Fruit fly (Drosophila melanogaster): ENCODE data around the gene CG18063.

Gene CG18063

DNA sequence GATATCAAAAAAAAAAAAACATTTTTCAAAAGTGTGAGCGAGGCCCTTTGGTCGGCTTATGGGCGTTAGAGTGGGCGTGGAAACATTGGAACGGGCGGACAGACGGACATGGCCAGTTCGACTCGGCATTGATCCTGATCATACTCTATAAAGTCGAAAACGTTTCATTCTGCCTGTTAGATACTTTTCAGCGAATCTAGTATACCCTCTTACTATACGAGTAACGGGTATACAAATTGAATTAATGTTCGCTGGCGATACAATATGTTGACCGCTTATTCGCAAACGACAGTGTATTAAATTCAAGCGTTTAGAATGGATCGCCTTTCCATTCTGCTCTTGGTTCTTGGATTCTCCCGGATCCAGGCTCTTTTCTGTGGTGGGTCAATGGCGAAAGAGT lies 34.6 kb upstream of the CG18063 start, which contains the start of gene CG4793:
Gene CG4793, plus strand, starts transcription at position 301 of the 400 bp plus-strand sequence.
- peak; percentile 62 for TF ChIP-seq pan (optimal IDR thresholded peaks at IDR 0.05)
- TF ChIP-seq EcR (GFP tag; optimal IDR thresholded peaks at IDR 0.05), result no peak

DNA sequence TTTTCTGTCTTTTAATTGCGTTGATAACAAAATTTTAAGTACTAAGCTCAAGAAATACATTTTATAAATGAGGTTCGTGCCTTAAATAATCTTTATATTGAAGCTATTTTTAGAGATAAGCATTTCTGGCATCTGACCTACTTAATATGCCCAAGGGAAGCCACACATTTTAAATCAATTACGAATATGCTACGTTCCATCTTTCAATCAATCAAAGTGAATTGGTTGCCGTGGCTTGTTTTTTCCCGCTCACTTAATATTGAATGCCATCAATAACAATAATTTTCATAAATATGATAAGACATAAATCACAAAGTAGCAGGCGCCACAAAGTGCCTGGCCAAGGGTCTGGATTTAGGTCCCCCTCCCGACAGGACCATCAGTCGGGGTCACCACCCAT lies 21.5 kb upstream of the CG18063 start:
- TF ChIP-seq psq (optimal IDR thresholded peaks at IDR 0.05) (no peak), EcR (GFP tag; optimal IDR thresholded peaks at IDR 0.05) (no peak), CG8478 (optimal IDR thresholded peaks at IDR 0.05) (no peak)

dm6 chr2L:15941141-15941540 lies 16.5 kb upstream of the CG18063 start, which contains the start of gene CG12448:
TSS of gene CG12448 (plus strand) at chr2L:15941441.
- no peak for TF ChIP-seq psq (optimal IDR thresholded peaks at IDR 0.05)
- TF ChIP-seq CG8478 (optimal IDR thresholded peaks at IDR 0.05), result no peak
- TF ChIP-seq pan (optimal IDR thresholded peaks at IDR 0.05), result no peak
- no peak for TF ChIP-seq Dll (optimal IDR thresholded peaks at IDR 0.05)
- TF ChIP-seq EcR (GFP tag; optimal IDR thresholded peaks at IDR 0.05), result no peak
- no peak for TF ChIP-seq usp (GFP tag; optimal IDR thresholded peaks at IDR 0.05)

dm6 chr2L:15949457-15949856 lies 8.2 kb upstream of the CG18063 start:
- TF ChIP-seq CG8478 (optimal IDR thresholded peaks at IDR 0.05) (no peak), pan (optimal IDR thresholded peaks at IDR 0.05) (no peak), Dll (optimal IDR thresholded peaks at IDR 0.05) (no peak), usp (GFP tag; optimal IDR thresholded peaks at IDR 0.05) (no peak), EcR (GFP tag; optimal IDR thresholded peaks at IDR 0.05) (no peak), psq (optimal IDR thresholded peaks at IDR 0.05) (no peak)

DNA sequence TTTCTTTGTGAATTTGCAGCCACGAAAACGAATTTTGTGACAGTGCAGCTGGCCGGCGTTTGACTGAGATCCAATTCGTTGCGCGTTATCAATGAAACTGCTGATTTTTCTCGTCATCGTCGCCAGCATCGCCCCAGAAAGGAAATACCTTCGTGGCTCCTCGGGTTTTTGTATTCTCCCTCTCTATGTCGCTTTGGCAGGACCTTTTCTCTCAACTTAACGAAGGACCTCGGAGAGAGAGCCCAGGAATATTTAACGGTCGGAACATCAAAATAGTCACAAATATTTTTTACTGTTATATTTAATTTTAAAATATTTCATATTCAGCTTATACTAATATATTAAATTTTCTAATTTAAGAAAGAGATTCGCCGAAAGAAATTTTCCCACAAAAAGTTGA lies 4.7 kb downstream of the CG18063 start, which contains the start of gene beat-Ib:
Gene beat-Ib, minus strand, starts transcription at position 101 of the 400 bp plus-strand sequence.
- TF ChIP-seq psq (optimal IDR thresholded peaks at IDR 0.05) (no peak), CG8478 (optimal IDR thresholded peaks at IDR 0.05) (no peak), usp (GFP tag; optimal IDR thresholded peaks at IDR 0.05) (no peak), pan (optimal IDR thresholded peaks at IDR 0.05) (no peak), Dll (optimal IDR thresholded peaks at IDR 0.05) (no peak), EcR (GFP tag; optimal IDR thresholded peaks at IDR 0.05) (no peak)

DNA sequence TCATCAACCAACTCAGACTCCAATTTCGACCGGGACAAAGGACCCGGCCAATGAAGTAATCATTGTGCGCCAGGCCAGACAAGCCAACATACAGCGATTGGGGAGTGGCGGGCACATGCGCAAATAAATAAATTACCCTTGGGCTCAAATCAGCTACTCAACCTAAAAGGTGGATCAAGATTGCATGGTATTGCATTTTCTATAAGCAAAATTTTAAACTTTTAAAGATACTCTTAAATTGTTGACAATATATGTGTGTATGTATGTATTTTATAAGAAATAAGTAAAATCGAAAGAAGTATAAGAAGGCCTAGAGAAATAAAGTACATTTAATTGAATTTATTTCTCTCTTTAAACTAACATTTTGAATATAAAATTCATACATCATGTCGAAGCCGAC lies 21.5 kb downstream of the CG18063 start, which contains the start of gene CG10839:
Gene CG10839, plus strand, starts transcription at position 301 of the 400 bp plus-strand sequence.
- no peak for TF ChIP-seq usp (GFP tag; optimal IDR thresholded peaks at IDR 0.05)
- no peak for TF ChIP-seq EcR (GFP tag; optimal IDR thresholded peaks at IDR 0.05)
- TF ChIP-seq Dll (optimal IDR thresholded peaks at IDR 0.05), result no peak
- TF ChIP-seq CG8478 (optimal IDR thresholded peaks at IDR 0.05), result no peak
- no peak for TF ChIP-seq psq (optimal IDR thresholded peaks at IDR 0.05)
- TF ChIP-seq pan (optimal IDR thresholded peaks at IDR 0.05), result no peak

dm6 chr2L:16000199-16000598 lies 42.5 kb downstream of the CG18063 start, which contains the start of gene beat-Ic:
TSS of gene beat-Ic (plus strand) at chr2L:16000291.
- TF ChIP-seq Dll (optimal IDR thresholded peaks at IDR 0.05) (no peak), EcR (GFP tag; optimal IDR thresholded peaks at IDR 0.05) (no peak), pan (optimal IDR thresholded peaks at IDR 0.05) (no peak), psq (optimal IDR thresholded peaks at IDR 0.05) (no peak), usp (GFP tag; optimal IDR thresholded peaks at IDR 0.05) (no peak), CG8478 (optimal IDR thresholded peaks at IDR 0.05) (no peak)

dm6 chr2L:16003541-16003940 lies 45.9 kb downstream of the CG18063 start, which contains the start of gene CG34167:
TSS of gene CG34167 (minus strand) at chr2L:16003641.
- TF ChIP-seq pan (optimal IDR thresholded peaks at IDR 0.05) (no peak), usp (GFP tag; optimal IDR thresholded peaks at IDR 0.05) (no peak), CG8478 (optimal IDR thresholded peaks at IDR 0.05) (no peak), Dll (optimal IDR thresholded peaks at IDR 0.05) (no peak), psq (optimal IDR thresholded peaks at IDR 0.05) (no peak), EcR (GFP tag; optimal IDR thresholded peaks at IDR 0.05) (no peak)

DNA sequence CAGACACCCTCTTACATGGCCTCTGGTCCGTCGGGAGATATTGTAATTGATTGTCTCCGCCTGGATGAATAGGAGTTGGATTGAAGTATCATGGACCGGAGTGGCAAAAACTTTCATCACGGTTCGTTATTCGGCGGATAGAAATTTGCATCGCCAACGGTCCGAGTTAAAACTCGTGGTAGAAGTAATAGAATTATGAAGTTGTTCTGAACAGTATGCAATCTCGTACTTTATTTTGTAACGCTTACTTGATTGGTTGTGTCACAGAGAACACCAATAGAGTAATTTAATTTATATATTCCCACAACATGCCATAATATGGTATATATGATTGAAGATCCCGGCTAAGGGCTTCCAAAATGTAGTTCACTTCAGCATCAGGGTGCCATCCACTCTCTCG lies 46.4 kb downstream of the CG18063 start, which contains the start of the genes CG13245 and CG43816:
Gene CG13245, plus strand, starts transcription at position 301 of the 400 bp plus-strand sequence.
Gene CG43816, plus strand, starts transcription at position 301 of the 400 bp plus-strand sequence.
- TF ChIP-seq usp (GFP tag; optimal IDR thresholded peaks at IDR 0.05), result no peak
- TF ChIP-seq EcR (GFP tag; optimal IDR thresholded peaks at IDR 0.05), result no peak
- no peak for TF ChIP-seq Dll (optimal IDR thresholded peaks at IDR 0.05)
- TF ChIP-seq pan (optimal IDR thresholded peaks at IDR 0.05), result no peak
- TF ChIP-seq CG8478 (optimal IDR thresholded peaks at IDR 0.05), result no peak
- no peak for TF ChIP-seq psq (optimal IDR thresholded peaks at IDR 0.05)

DNA sequence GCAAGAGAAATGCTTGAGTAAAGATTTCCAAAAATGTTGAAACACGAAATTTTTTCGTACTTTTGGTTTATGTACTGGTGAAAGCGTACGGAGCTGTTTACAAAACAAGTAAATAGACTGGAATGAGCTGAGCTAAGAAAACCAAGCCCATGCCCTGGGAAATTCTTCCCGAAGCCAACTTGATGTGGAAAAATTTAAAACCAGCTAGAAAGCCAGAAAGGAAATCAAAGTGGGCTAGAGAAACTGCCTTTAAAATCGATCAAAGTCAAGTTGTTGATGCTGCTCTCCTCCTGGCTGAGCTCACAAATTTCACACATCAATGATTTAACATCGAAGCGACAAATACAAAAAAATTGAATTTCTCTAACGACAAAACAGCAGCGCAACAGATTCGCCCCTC lies 48.5 kb downstream of the CG18063 start, which contains the start of gene CG31820:
Gene CG31820, minus strand, starts transcription at position 101 of the 400 bp plus-strand sequence.
- TF ChIP-seq EcR (GFP tag; optimal IDR thresholded peaks at IDR 0.05) (no peak), psq (optimal IDR thresholded peaks at IDR 0.05) (no peak), CG8478 (optimal IDR thresholded peaks at IDR 0.05) (no peak), Dll (optimal IDR thresholded peaks at IDR 0.05) (no peak), pan (optimal IDR thresholded peaks at IDR 0.05) (no peak), usp (GFP tag; optimal IDR thresholded peaks at IDR 0.05) (no peak)
